Fruit fly (Drosophila melanogaster): ENCODE results near the gene CG17928.

CG17928 gene

DNA sequence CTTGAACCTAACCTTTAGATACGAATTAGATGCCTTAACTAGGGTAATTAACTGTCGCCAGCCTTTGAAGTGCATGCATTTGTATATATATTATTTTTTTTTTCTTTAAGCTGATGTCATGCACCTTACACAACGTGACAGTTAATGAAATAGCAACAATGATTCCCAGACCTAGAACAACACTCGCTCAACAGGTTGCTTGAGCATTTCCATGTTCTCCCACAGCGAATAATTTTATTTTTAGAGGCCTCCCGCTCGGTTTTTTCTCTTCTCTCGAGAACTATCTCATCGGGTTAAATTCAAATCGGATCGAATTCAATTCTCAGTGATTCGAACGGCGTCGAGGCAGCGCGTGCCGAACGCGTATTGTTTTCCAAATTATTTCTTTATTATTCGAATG lies 7.3 kb downstream of the CG17928 start, which contains the start of gene Ugt37D1 (continued):
- no peak for TF ChIP-seq run (tag; optimal IDR thresholded peaks at IDR 0.05)
- TF ChIP-seq CG7928 (GFP tag; optimal IDR thresholded peaks at IDR 0.05): no peak
- TF ChIP-seq CG13287 (GFP tag; IDR thresholded peaks at IDR 0.05; ENCODE audit: partially characterized antibody): no peak; the same call in 1 of the 2 replicates
- no peak for TF ChIP-seq Scr (GFP tag; IDR thresholded peaks at IDR 0.05; ENCODE audit: partially characterized antibody)
- no peak for TF ChIP-seq stwl (tag; optimal IDR thresholded peaks at IDR 0.05)
- TF ChIP-seq oc (tag; optimal IDR thresholded peaks at IDR 0.05): no peak
- no peak for TF ChIP-seq pita (GFP tag; optimal IDR thresholded peaks at IDR 0.05)
- TF ChIP-seq ken (GFP tag; IDR thresholded peaks at IDR 0.05): no peak
- TF ChIP-seq H2.0 (GFP tag; IDR thresholded peaks at IDR 0.05): no peak
- no peak for TF ChIP-seq CG17612 (GFP tag; IDR thresholded peaks at IDR 0.05)
- TF ChIP-seq yki (optimal IDR thresholded peaks at IDR 0.05): no peak
- TF ChIP-seq CG11093 (GFP tag; IDR thresholded peaks at IDR 0.05): no peak
- TF ChIP-seq CG12155 (GFP tag; optimal IDR thresholded peaks at IDR 0.05): no peak
- no peak for TF ChIP-seq CG3163 (GFP tag; optimal IDR thresholded peaks at IDR 0.05)
- TF ChIP-seq psq (GFP tag; optimal IDR thresholded peaks at IDR 0.05): no peak
- no peak for TF ChIP-seq HmgZ (tag; optimal IDR thresholded peaks at IDR 0.05)
- TF ChIP-seq Gug (GFP tag; IDR thresholded peaks at IDR 0.05): no peak
- no peak for TF ChIP-seq NfI (GFP tag; optimal IDR thresholded peaks at IDR 0.05)
- no peak for TF ChIP-seq btn (GFP tag; optimal IDR thresholded peaks at IDR 0.05)
- no peak for TF ChIP-seq CG14860 (GFP tag; IDR thresholded peaks at IDR 0.05; ENCODE audit: partially characterized antibody)
- TF ChIP-seq nau (GFP tag; optimal IDR thresholded peaks at IDR 0.05): no peak
- TF ChIP-seq esg (GFP tag; conservative IDR thresholded peaks at IDR 0.05): no peak
- no peak for TF ChIP-seq ftz-f1 (GFP tag; optimal IDR thresholded peaks at IDR 0.05)
- TF ChIP-seq fru (optimal IDR thresholded peaks at IDR 0.05): no peak
- TF ChIP-seq CG32532 (GFP tag; IDR thresholded peaks at IDR 0.05): no peak
- TF ChIP-seq Fer3 (tag; optimal IDR thresholded peaks at IDR 0.05): no peak
- TF ChIP-seq stc (GFP tag; IDR thresholded peaks at IDR 0.05): 0 out of 2 replicates have a peak, but pooled peaks have one; percentile 32
- no peak for TF ChIP-seq cwo (GFP tag; optimal IDR thresholded peaks at IDR 0.05)
- TF ChIP-seq TFAM (GFP tag; optimal IDR thresholded peaks at IDR 0.05): no peak
- TF ChIP-seq dm (GFP tag; optimal IDR thresholded peaks at IDR 0.05): no peak
- no peak for TF ChIP-seq CG3065 (GFP tag; optimal IDR thresholded peaks at IDR 0.05)
- TF ChIP-seq lola (GFP tag; optimal IDR thresholded peaks at IDR 0.05): no peak
- peak; percentile 9 for TF ChIP-seq sug (tag; optimal IDR thresholded peaks at IDR 0.05)
- TF ChIP-seq CG13624 (GFP tag; optimal IDR thresholded peaks at IDR 0.05): no peak
- TF ChIP-seq CG31388 (GFP tag; optimal IDR thresholded peaks at IDR 0.05): no peak
- TF ChIP-seq Gsc (GFP tag; IDR thresholded peaks at IDR 0.05): no peak
- TF ChIP-seq CG17186 (GFP tag; optimal IDR thresholded peaks at IDR 0.05): no peak
- TF ChIP-seq bcd (GFP tag; optimal IDR thresholded peaks at IDR 0.05): no peak
- TF ChIP-seq CG15073 (GFP tag; optimal IDR thresholded peaks at IDR 0.05): no peak
- TF ChIP-seq Dp (GFP tag; optimal IDR thresholded peaks at IDR 0.05): no peak
- peak; percentile 99 for TF ChIP-seq kah (GFP tag; optimal IDR thresholded peaks at IDR 0.05)
- TF ChIP-seq Dip3 (GFP tag; optimal IDR thresholded peaks at IDR 0.05): no peak
- TF ChIP-seq CG5953 (GFP tag; IDR thresholded peaks at IDR 0.05): no peak

DNA sequence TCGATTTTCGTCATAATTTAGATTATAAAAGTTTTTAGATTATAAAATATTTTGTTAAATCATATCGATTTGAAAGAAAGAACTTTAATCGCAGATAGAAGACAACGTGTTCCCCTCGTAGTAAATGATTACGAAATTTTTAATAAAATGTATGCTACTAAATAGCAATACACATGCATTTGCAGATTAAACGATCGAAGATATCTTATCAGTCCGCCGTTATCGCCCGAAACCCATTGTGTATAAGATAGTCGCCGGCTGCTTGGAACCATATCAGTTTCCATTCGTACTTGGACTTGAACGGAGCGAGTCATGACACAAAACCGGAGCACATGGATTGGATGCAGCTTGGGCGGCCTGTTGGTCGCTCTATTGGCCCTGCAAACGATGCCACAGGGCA lies 8.1 kb downstream of the CG17928 start:
- peak; percentile 91 for TF ChIP-seq mirr (GFP tag; optimal IDR thresholded peaks at IDR 0.05)
- peak; percentile 15 for TF ChIP-seq Med (GFP tag)
- peak; percentile 31 for TF ChIP-seq sug (tag; optimal IDR thresholded peaks at IDR 0.05)
- peak; percentile 90 for TF ChIP-seq exex (tag; optimal IDR thresholded peaks at IDR 0.05)
- no peak for TF ChIP-seq Eip74EF (GFP tag; optimal IDR thresholded peaks at IDR 0.05)
- TF ChIP-seq GATAe (GFP tag; conservative IDR thresholded peaks at IDR 0.05): peak; percentile 93
- TF ChIP-seq CG34422 (GFP tag; IDR thresholded peaks at IDR 0.05): no peak
- no peak for TF ChIP-seq Lhr (GFP tag; optimal IDR thresholded peaks at IDR 0.05)
- peak; percentile 17 for TF ChIP-seq Jarid2 (GFP tag; optimal IDR thresholded peaks at IDR 0.05)
- no peak for TF ChIP-seq CG16779 (GFP tag; IDR thresholded peaks at IDR 0.05)
- TF ChIP-seq grn (GFP tag; optimal IDR thresholded peaks at IDR 0.05): peak; percentile 73
- peak; percentile 16 for TF ChIP-seq CG34376 (GFP tag; optimal IDR thresholded peaks at IDR 0.05)
- TF ChIP-seq CG5180 (GFP tag; optimal IDR thresholded peaks at IDR 0.05): no peak
